Worm (Caenorhabditis elegans) whole organism, late embryonic: ENCODE data around the gene C39B5.14.

Experiments used
- T23F11.4 ChIP-seq: fragments of 200-800 bp; sonication (Bioruptor generic); optimal IDR thresholded peaks from 2 replicates; lab custom pipeline; 2018; ENCODE audit warnings: mild to moderate bottlenecking, missing genetic modification characterization, missing compliant biosample characterization
- Y22D7AL.16 ChIP-seq: sonication (generic microtip); optimal IDR thresholded peaks from 2 replicates; lab custom pipeline; 2016; ENCODE audit warnings: missing genetic modification characterization, missing compliant biosample characterization
- ahr-1 ChIP-seq: sonication (generic microtip); optimal IDR thresholded peaks from 2 replicates; lab custom pipeline; 2016; ENCODE audit warnings: missing genetic modification characterization, missing compliant biosample characterization
- ama-1 ChIP-seq: fragments of 150-350 bp; optimal IDR thresholded peaks from 2 replicates; lab custom pipeline; 2014
- ceh-18 ChIP-seq: sonication (generic microtip); optimal IDR thresholded peaks from 2 replicates; lab custom pipeline; 2016; ENCODE audit warnings: missing genetic modification characterization, missing compliant biosample characterization
- ceh-19 ChIP-seq: fragments of 200-800 bp; sonication (Bioruptor generic); optimal IDR thresholded peaks from 2 replicates; lab custom pipeline; 2018; ENCODE audit warnings: mild to moderate bottlenecking, missing genetic modification characterization, missing compliant biosample characterization
- ceh-2 ChIP-seq: sonication (generic microtip); optimal IDR thresholded peaks from 2 replicates; lab custom pipeline; 2016; ENCODE audit warnings: missing genotype, missing genetic modification characterization, missing compliant biosample characterization
- ceh-22 ChIP-seq: sonication (generic microtip); optimal IDR thresholded peaks from 2 replicates; lab custom pipeline; 2017; ENCODE audit warnings: missing biosample characterization, missing genetic modification characterization
- ceh-30 ChIP-seq: fragments of 150-350 bp; optimal IDR thresholded peaks from 2 replicates; lab custom pipeline; 2014; ENCODE audit warnings: missing biosample characterization, missing genetic modification characterization
- ceh-45 ChIP-seq: fragments of 200-800 bp; sonication (Bioruptor generic); IDR thresholded peaks from 2 replicates; pipeline ENCODE4 v1.3.6; 2022; ENCODE audit warnings: missing genetic modification reagents, missing genetic modification characterization, missing compliant biosample characterization
- ceh-48 ChIP-seq: sonication (generic microtip); optimal IDR thresholded peaks from 2 replicates; lab custom pipeline; 2016; ENCODE audit warnings: missing genetic modification characterization, inconsistent platforms, missing compliant biosample characterization
- ceh-6 ChIP-seq: fragments of 200-800 bp; sonication (Bioruptor generic); optimal IDR thresholded peaks from 2 replicates; lab custom pipeline; 2018; ENCODE audit warnings: mild to moderate bottlenecking, missing genetic modification characterization, missing compliant biosample characterization
- dve-1 ChIP-seq: sonication (generic microtip); optimal IDR thresholded peaks from 2 replicates; lab custom pipeline; 2017; ENCODE audit warnings: antibody characterized with exemption, mild to moderate bottlenecking, missing genetic modification characterization, missing compliant biosample characterization
- fkh-10 ChIP-seq: fragments of 150-350 bp; optimal IDR thresholded peaks from 2 replicates; lab custom pipeline; 2014; ENCODE audit warnings: missing biosample characterization, missing genetic modification reagents, missing genetic modification characterization
- fkh-6 ChIP-seq: sonication (generic microtip); optimal IDR thresholded peaks from 2 replicates; lab custom pipeline; 2016; ENCODE audit warnings: missing genetic modification characterization, missing compliant biosample characterization
- gmeb-2 ChIP-seq: sonication (generic microtip); optimal IDR thresholded peaks from 2 replicates; lab custom pipeline; 2016; ENCODE audit warnings: missing genetic modification characterization, inconsistent platforms, missing compliant biosample characterization
- hlh-15 ChIP-seq: sonication (generic microtip); optimal IDR thresholded peaks from 2 replicates; lab custom pipeline; 2016; ENCODE audit warnings: missing genetic modification characterization, missing compliant biosample characterization
- hlh-6 ChIP-seq: sonication (generic microtip); optimal IDR thresholded peaks from 2 replicates; lab custom pipeline; 2016; ENCODE audit warnings: missing genotype, missing genetic modification characterization, missing compliant biosample characterization
- lin-11 ChIP-seq: fragments of 200-800 bp; sonication (Bioruptor generic); optimal IDR thresholded peaks from 2 replicates; lab custom pipeline; 2018; ENCODE audit warnings: mild to moderate bottlenecking, missing genetic modification characterization, missing compliant biosample characterization
- nfya-1 ChIP-seq: sonication (generic microtip); optimal IDR thresholded peaks from 2 replicates; lab custom pipeline; 2017; ENCODE audit warnings: missing genetic modification characterization, mild to moderate bottlenecking, missing compliant biosample characterization, antibody characterized with exemption, moderate library complexity
- odd-2 ChIP-seq: sonication (generic microtip); optimal IDR thresholded peaks from 2 replicates; lab custom pipeline; 2017; ENCODE audit warnings: antibody characterized with exemption, mild to moderate bottlenecking, missing genetic modification characterization, missing compliant biosample characterization
- pat-9 ChIP-seq: fragments of 200-800 bp; sonication (Bioruptor generic); optimal IDR thresholded peaks from 2 replicates; lab custom pipeline; 2018; ENCODE audit warnings: mild to moderate bottlenecking, missing genetic modification characterization, moderate library complexity, missing compliant biosample characterization
- pha-2 ChIP-seq: sonication (generic microtip); optimal IDR thresholded peaks from 2 replicates; lab custom pipeline; 2017; ENCODE audit warnings: mild to moderate bottlenecking, missing genetic modification characterization, missing compliant biosample characterization
- pqm-1 ChIP-seq: sonication (generic microtip); optimal IDR thresholded peaks from 2 replicates; lab custom pipeline; 2016; ENCODE audit warnings: missing genetic modification characterization, missing compliant biosample characterization
- pros-1 ChIP-seq: fragments of 150-350 bp; optimal IDR thresholded peaks from 2 replicates; lab custom pipeline; 2014; ENCODE audit warnings: missing biosample characterization, missing genetic modification reagents, missing genetic modification characterization
- ref-2 ChIP-seq: sonication (generic microtip); optimal IDR thresholded peaks from 2 replicates; lab custom pipeline; 2016; ENCODE audit warnings: missing genetic modification characterization, missing compliant biosample characterization
- sdc-2 ChIP-seq: sonication (generic microtip); optimal IDR thresholded peaks from 2 replicates; lab custom pipeline; 2016; ENCODE audit warnings: missing genotype, missing genetic modification characterization, missing compliant biosample characterization
- sox-2 ChIP-seq: fragments of 200-800 bp; sonication (Bioruptor generic); IDR thresholded peaks from 2 replicates; pipeline ENCODE4 v1.3.6; 2022; ENCODE audit warnings: missing genetic modification reagents, missing genetic modification characterization, missing compliant biosample characterization
- tbx-7 ChIP-seq: sonication (generic microtip); optimal IDR thresholded peaks from 2 replicates; lab custom pipeline; 2016; ENCODE audit warnings: missing genotype, missing genetic modification characterization, missing compliant biosample characterization
- unc-3 ChIP-seq, 2 experiments: fragments of 200-800 bp in 1 of 2; sonication (Bioruptor generic) in 1 of 2; sonication (generic microtip) in 1 of 2; conservative IDR thresholded peaks in 1 of 2; optimal IDR thresholded peaks in 1 of 2; 2 replicates each; pipeline versions ENCODE4 v1.3.6 to Lab custom; 2016 to 2022; ENCODE audit warnings: missing compliant biosample characterization in 2 of 2, missing genetic modification characterization in 2 of 2, missing genetic modification reagents in 1 of 2
- unc-86 ChIP-seq: sonication (generic microtip); optimal IDR thresholded peaks from 2 replicates; lab custom pipeline; 2016; ENCODE audit warnings: missing genetic modification characterization, missing compliant biosample characterization

Gene C39B5.14

ce11 chrIII:2171892-2172591, 39.2 kb upstream of the C39B5.14 start (continued):
- TF ChIP-seq ceh-22 (tag; lab: Kevin White, UChicago), result no peak
- no peak for TF ChIP-seq unc-86 (tag; lab: Kevin White, UChicago)
- TF ChIP-seq hlh-15 (tag; lab: Kevin White, UChicago), result no peak
- peak; percentile 28 for TF ChIP-seq pros-1 (tag; lab: Kevin White, UChicago)
- TF ChIP-seq ceh-2, result peak; percentile 54
- TF ChIP-seq ceh-45 (GFP tag; lab: Robert Waterston, UW), result no peak
- TF ChIP-seq ceh-30 (tag; lab: Kevin White, UChicago), result no peak
- peak; percentile 13 for TF ChIP-seq T23F11.4 (GFP tag; lab: Kevin White, UChicago)

DNA sequence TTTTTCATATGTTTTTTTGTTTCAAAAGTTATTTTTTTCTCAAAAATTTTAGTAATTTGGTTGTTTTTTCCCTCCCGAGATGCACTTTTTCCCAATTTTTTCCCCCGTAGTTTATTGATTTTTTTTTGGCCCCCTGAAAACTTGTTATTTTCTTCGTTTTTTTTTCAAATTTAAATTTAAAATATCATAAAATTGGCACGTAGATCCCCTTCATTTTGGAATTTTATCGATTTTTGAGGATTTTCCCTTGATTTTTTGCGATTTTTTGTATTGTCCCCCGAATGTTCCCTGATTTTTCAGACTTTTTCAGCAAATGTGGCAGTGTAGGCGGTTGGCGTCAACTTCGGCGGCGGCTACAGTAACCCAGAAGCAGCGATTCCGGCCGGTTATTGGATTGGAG, 13.5 kb upstream of the C39B5.14 start, which contains the start of gene C39B5.6:
TSS of gene C39B5.6 (plus strand) at position 301 of the 400 bp plus-strand sequence.
- TF ChIP-seq nfya-1 (no peak), hlh-6 (tag; lab: Kevin White, UChicago) (no peak), odd-2 (tag; lab: Kevin White, UChicago) (no peak), sox-2 (GFP tag; lab: Robert Waterston, UW) (no peak), ceh-6 (GFP tag; lab: Kevin White, UChicago) (no peak), pha-2 (tag; lab: Kevin White, UChicago) (no peak), tbx-7 (tag; lab: Kevin White, UChicago) (no peak), dve-1 (no peak), Y22D7AL.16 (tag; lab: Kevin White, UChicago) (no peak), fkh-10 (no peak), pat-9 (tag; lab: Kevin White, UChicago) (no peak), pqm-1 (tag; lab: Kevin White, UChicago) (no peak), ceh-48 (tag; lab: Kevin White, UChicago) (no peak), gmeb-2 (no peak), ref-2 (tag; lab: Kevin White, UChicago) (no peak), ceh-18 (tag; lab: Kevin White, UChicago) (no peak), unc-3 (GFP tag; conservative IDR thresholded peaks at IDR 0.05; lab: Robert Waterston, UW) (no peak), unc-3 (tag; optimal IDR thresholded peaks at IDR 0.05; lab: Kevin White, UChicago) (no peak), unc-86 (tag; lab: Kevin White, UChicago) (no peak)
- TF ChIP-seq, all 69 proteins: peak for 0

ce11 chrIII:2205155-2205554, 6.1 kb upstream of the C39B5.14 start:
- TF ChIP-seq fkh-6 (tag; lab: Kevin White, UChicago) (no peak), ceh-48 (tag; lab: Kevin White, UChicago) (peak; percentile 26)

DNA sequence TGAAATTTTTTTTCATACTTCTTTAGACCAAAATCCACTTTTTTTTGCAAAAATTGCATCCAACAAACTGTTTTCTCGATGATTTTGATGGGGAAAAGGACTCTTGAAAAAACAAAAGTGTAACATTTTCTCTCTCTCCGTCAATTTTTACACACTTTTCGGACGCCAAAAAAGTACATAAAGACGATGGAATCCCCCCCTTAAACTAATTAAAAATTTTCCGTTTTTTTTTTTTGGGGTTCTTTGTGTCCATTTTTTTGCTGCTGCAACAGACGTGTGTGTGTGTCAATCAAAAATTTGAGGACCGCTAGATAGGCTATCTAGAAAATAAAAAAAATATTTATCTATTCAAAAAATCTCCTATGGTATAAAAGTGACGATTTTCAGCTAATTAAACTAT, 3.4 kb upstream of the C39B5.14 start, which contains the start of gene C39B5.5:
TSS of gene C39B5.5 (plus strand) at position 301 of the 400 bp plus-strand sequence.
- TF ChIP-seq ceh-22 (tag; lab: Kevin White, UChicago), result no peak
- no peak for TF ChIP-seq ceh-19
- TF ChIP-seq, all 69 proteins: peak for 0

DNA sequence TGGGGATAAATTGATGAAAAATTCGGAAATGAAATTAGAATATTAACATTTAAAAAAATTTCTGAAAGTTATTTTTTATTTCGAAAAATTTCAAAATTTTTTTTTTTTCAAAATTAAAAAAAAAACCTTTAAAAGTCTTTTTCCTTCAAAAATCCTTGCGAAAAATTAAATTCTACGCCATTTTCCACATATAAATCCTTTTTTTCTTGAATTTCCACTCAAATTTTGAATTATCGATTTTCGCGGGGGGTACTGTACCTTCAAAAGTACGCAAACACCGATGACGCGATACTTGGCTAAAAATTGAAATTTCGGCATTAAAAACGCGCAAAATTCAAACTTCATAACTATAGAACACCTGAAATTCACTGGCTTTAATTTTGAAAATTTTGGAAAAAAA, 619 bp upstream of the C39B5.14 start:
- TF ChIP-seq ceh-2 (no peak), dve-1 (no peak), lin-11 (tag; lab: Kevin White, UChicago) (no peak), ahr-1 (tag; lab: Kevin White, UChicago) (no peak), ceh-45 (GFP tag; lab: Robert Waterston, UW) (no peak), sdc-2 (tag; lab: Kevin White, UChicago) (no peak), ama-1 (lab: Kevin White, UChicago) (no peak)
